Comparison of ENCODE assay signal across 3 fruit fly cellular contexts in the genomic region with DNA sequence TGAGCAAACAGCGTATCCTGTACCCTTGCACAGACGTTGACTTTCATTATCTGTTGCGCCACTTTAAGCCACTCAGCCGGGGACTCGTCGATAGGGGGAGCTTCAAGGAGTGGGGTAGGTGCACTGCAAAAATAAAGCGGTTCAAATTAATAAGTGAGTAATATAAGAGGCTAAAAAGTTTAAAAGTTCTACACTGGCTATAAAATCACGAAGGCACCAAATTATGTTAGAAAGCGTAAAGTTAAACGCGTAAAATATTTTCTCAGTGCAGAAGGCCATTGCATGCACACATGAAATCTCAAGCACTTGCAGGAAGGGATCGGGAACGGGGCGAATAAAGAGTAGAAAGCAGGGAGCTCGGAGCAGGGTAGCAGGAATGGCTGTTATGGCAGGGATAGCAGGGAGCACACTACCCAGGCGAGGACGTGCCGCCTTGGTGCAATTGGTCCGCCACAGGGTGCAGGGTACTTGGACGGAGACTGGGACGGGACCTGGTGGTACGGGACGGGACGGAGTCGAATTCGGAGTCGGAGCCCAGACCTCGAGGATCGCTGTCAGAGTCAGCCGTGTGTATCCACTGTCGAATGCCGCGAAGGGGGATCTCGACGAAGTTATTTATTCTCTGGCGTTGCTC.
TF ChIP-seq lines count a peak whose summit lies in the region.

No protein-coding gene starts in this region.

TF ChIP-seq in whole organism, embryonic, 481 proteins besides CTCF, POLR2A, EP300 and RAD21 (continued from another document and continues in another):
- TF ChIP-seq HHEX (GFP tag; optimal IDR thresholded peaks at IDR 0.05; lab: Kevin White, UChicago) = no peak
- TF ChIP-seq CG11247 (GFP tag; IDR thresholded peaks at IDR 0.05; lab: Robert Waterston, UW) = no peak
- peak; percentile 24 for TF ChIP-seq Med (GFP tag; lab: Kevin White, UChicago)
- no peak for TF ChIP-seq rib (GFP tag; IDR thresholded peaks at IDR 0.05; lab: Robert Waterston, UW)
- TF ChIP-seq CG8089 (GFP tag; optimal IDR thresholded peaks at IDR 0.05; lab: Kevin White, UChicago) = no peak
- no peak for TF ChIP-seq CG7556 (GFP tag; optimal IDR thresholded peaks at IDR 0.05; lab: Kevin White, UChicago)
- peak; percentile 16 for TF ChIP-seq phol (tag; optimal IDR thresholded peaks at IDR 0.05; lab: Kevin White, UChicago)
- no peak for TF ChIP-seq CG1792 (GFP tag; optimal IDR thresholded peaks at IDR 0.05; lab: Kevin White, UChicago)
- TF ChIP-seq CG16815 (GFP tag; optimal IDR thresholded peaks at IDR 0.05; lab: Kevin White, UChicago) = peak; percentile 25
- TF ChIP-seq zfh1 (GFP tag; IDR thresholded peaks at IDR 0.05; lab: Robert Waterston, UW) = 0 out of 3 replicates have a peak, but pooled peaks have one; percentile 29
- no peak for TF ChIP-seq gsb-n (tag; optimal IDR thresholded peaks at IDR 0.05; lab: Kevin White, UChicago)
- peak; percentile 65 for TF ChIP-seq dmrt11E (tag; optimal IDR thresholded peaks at IDR 0.05; lab: Kevin White, UChicago)
- TF ChIP-seq trh (GFP tag; optimal IDR thresholded peaks at IDR 0.05; lab: Kevin White, UChicago) = no peak
- no peak for TF ChIP-seq NfI (GFP tag; optimal IDR thresholded peaks at IDR 0.05; lab: Kevin White, UChicago)
- no peak for TF ChIP-seq org-1 (GFP tag; optimal IDR thresholded peaks at IDR 0.05; lab: Kevin White, UChicago)
- no peak for TF ChIP-seq CG4730 (GFP tag; IDR thresholded peaks at IDR 0.05; lab: Robert Waterston, UW)
- no peak for TF ChIP-seq sisA (GFP tag; IDR thresholded peaks at IDR 0.05; lab: Robert Waterston, UW)
- no peak for TF ChIP-seq D19A (tag; optimal IDR thresholded peaks at IDR 0.05; lab: Kevin White, UChicago)
- TF ChIP-seq eve (GFP tag; optimal IDR thresholded peaks at IDR 0.05; lab: Kevin White, UChicago) = no peak
- no peak for TF ChIP-seq D (optimal IDR thresholded peaks at IDR 0.05; lab: Kevin White, UChicago)
- TF ChIP-seq D (GFP tag; optimal IDR thresholded peaks at IDR 0.05; lab: Kevin White, UChicago) = peak; percentile 26
- peak; percentile 30 for TF ChIP-seq gem (tag; optimal IDR thresholded peaks at IDR 0.05; lab: Kevin White, UChicago)
- peak; percentile 48 for TF ChIP-seq CG10979 (tag; optimal IDR thresholded peaks at IDR 0.05; lab: Kevin White, UChicago)
- TF ChIP-seq CG9727 (GFP tag; optimal IDR thresholded peaks at IDR 0.05; lab: Kevin White, UChicago) = peak; percentile 37
- peak; percentile 7 to 49 for TF ChIP-seq bsh (GFP tag; optimal IDR thresholded peaks at IDR 0.05; lab: Kevin White, UChicago)
- no peak for TF ChIP-seq stc (GFP tag; IDR thresholded peaks at IDR 0.05; lab: Robert Waterston, UW)
- no peak for TF ChIP-seq hb (GFP tag; IDR thresholded peaks at IDR 0.05; lab: Robert Waterston, UW; ENCODE audit: partially characterized antibody)
- TF ChIP-seq corto (GFP tag; optimal IDR thresholded peaks at IDR 0.05; lab: Kevin White, UChicago) = peak; percentile 91
- 0 out of 2 replicates have a peak, but pooled peaks have one; percentile 11 for TF ChIP-seq sim (GFP tag; IDR thresholded peaks at IDR 0.05; lab: Robert Waterston, UW)
- TF ChIP-seq sens (GFP tag; lab: Kevin White, UChicago) = peak; percentile 73
- TF ChIP-seq CG8765 (GFP tag; IDR thresholded peaks at IDR 0.05; lab: Robert Waterston, UW) = no peak
- TF ChIP-seq CG18262 (tag; optimal IDR thresholded peaks at IDR 0.05; lab: Kevin White, UChicago) = peak; percentile 45
- peak; percentile 26 for TF ChIP-seq CG1603 (tag; optimal IDR thresholded peaks at IDR 0.05; lab: Kevin White, UChicago)
- TF ChIP-seq CG18619 (GFP tag; optimal IDR thresholded peaks at IDR 0.05; lab: Kevin White, UChicago) = no peak
- no peak for TF ChIP-seq lab (GFP tag; optimal IDR thresholded peaks at IDR 0.05; lab: Kevin White, UChicago)
- peak; percentile 35 for TF ChIP-seq CG2712 (tag; optimal IDR thresholded peaks at IDR 0.05; lab: Kevin White, UChicago)
- TF ChIP-seq pum (GFP tag; optimal IDR thresholded peaks at IDR 0.05; lab: Kevin White, UChicago) = peak; percentile 1
- no peak for TF ChIP-seq prd (optimal IDR thresholded peaks at IDR 0.05; lab: Kevin White, UChicago)
- peak; percentile 23; the same call in 1 of the 3 replicates for TF ChIP-seq prd (GFP tag; IDR thresholded peaks at IDR 0.05; lab: Robert Waterston, UW)
- peak; percentile 4 for TF ChIP-seq az2 (GFP tag; optimal IDR thresholded peaks at IDR 0.05; lab: Kevin White, UChicago)
- TF ChIP-seq CG4424 (GFP tag; optimal IDR thresholded peaks at IDR 0.05; lab: Kevin White, UChicago) = peak; percentile 32
- TF ChIP-seq ara (GFP tag; IDR thresholded peaks at IDR 0.05; lab: Robert Waterston, UW) = peak; percentile 55; the same call in 1 of the 2 replicates

TF ChIP-seq in whole organism, prepupa, 60 proteins besides CTCF, POLR2A, EP300 and RAD21 (continued from another document):
- TF ChIP-seq Ets96B (tag; optimal IDR thresholded peaks at IDR 0.05; lab: Kevin White, UChicago) (peak; percentile 95), lz (GFP tag; optimal IDR thresholded peaks at IDR 0.05; lab: Kevin White, UChicago) (peak; percentile 94), CG34406 (GFP tag; optimal IDR thresholded peaks at IDR 0.05; lab: Kevin White, UChicago) (peak; percentile 82), CG8119 (GFP tag; IDR thresholded peaks at IDR 0.05; lab: Robert Waterston, UW) (peak; percentile 56; the same call in 1 of the 3 replicates), net (GFP tag; optimal IDR thresholded peaks at IDR 0.05; lab: Kevin White, UChicago) (peak; percentile 65), CG15336 (GFP tag; IDR thresholded peaks at IDR 0.05; lab: Robert Waterston, UW) (peak; percentile 24; the same call in 1 of the 2 replicates), Gug (GFP tag; IDR thresholded peaks at IDR 0.05; lab: Robert Waterston, UW) (peak; percentile 57), CG10631 (GFP tag; optimal IDR thresholded peaks at IDR 0.05; lab: Kevin White, UChicago) (peak; percentile 89), Lpt (GFP tag; optimal IDR thresholded peaks at IDR 0.05; lab: Kevin White, UChicago) (peak; percentile 46), CG8319 (GFP tag; optimal IDR thresholded peaks at IDR 0.05; lab: Kevin White, UChicago) (peak; percentile 80), pdm3 (GFP tag; optimal IDR thresholded peaks at IDR 0.05; lab: Kevin White, UChicago) (peak; percentile 84), spab (GFP tag; optimal IDR thresholded peaks at IDR 0.05; lab: Kevin White, UChicago) (peak; percentile 92), achi (GFP tag; optimal IDR thresholded peaks at IDR 0.05; lab: Kevin White, UChicago) (peak; percentile 87), CG11762 (GFP tag; optimal IDR thresholded peaks at IDR 0.05; lab: Kevin White, UChicago; ENCODE audit: insufficient read depth) (peak; percentile 57), CG16779 (tag; optimal IDR thresholded peaks at IDR 0.05; lab: Kevin White, UChicago) (peak; percentile 60), CG8632 (GFP tag; optimal IDR thresholded peaks at IDR 0.05; lab: Kevin White, UChicago) (peak; percentile 79), Eip78C (GFP tag; lab: Kevin White, UChicago) (peak; percentile 97), svp (GFP tag; lab: Kevin White, UChicago) (peak; percentile 98), CG6792 (GFP tag; optimal IDR thresholded peaks at IDR 0.05; lab: Kevin White, UChicago) (peak; percentile 91), CG7368 (GFP tag; optimal IDR thresholded peaks at IDR 0.05; lab: Kevin White, UChicago) (peak; percentile 78), Smox (GFP tag; optimal IDR thresholded peaks at IDR 0.05; lab: Kevin White, UChicago) (peak; percentile 91), OdsH (GFP tag; optimal IDR thresholded peaks at IDR 0.05; lab: Kevin White, UChicago) (peak; percentile 86), CG11294 (GFP tag; IDR thresholded peaks at IDR 0.05; lab: Robert Waterston, UW) (no peak), vri (GFP tag; optimal IDR thresholded peaks at IDR 0.05; lab: Kevin White, UChicago) (peak; percentile 95), Sox102F (GFP tag; optimal IDR thresholded peaks at IDR 0.05; lab: Kevin White, UChicago) (peak; percentile 93), CG3032 (tag; optimal IDR thresholded peaks at IDR 0.05; lab: Kevin White, UChicago) (peak; percentile 92), CG31627 (GFP tag; optimal IDR thresholded peaks at IDR 0.05; lab: Kevin White, UChicago) (peak; percentile 94), CG9139 (GFP tag; optimal IDR thresholded peaks at IDR 0.05; lab: Kevin White, UChicago) (peak; percentile 87), ss (GFP tag; optimal IDR thresholded peaks at IDR 0.05; lab: Kevin White, UChicago) (peak; percentile 91 to 92), Ets21C (GFP tag; optimal IDR thresholded peaks at IDR 0.05; lab: Kevin White, UChicago) (peak; percentile 88), esn (GFP tag; optimal IDR thresholded peaks at IDR 0.05; lab: Kevin White, UChicago) (peak; percentile 95), CG3919 (GFP tag; optimal IDR thresholded peaks at IDR 0.05; lab: Kevin White, UChicago) (peak; percentile 92), CG32006 (GFP tag; optimal IDR thresholded peaks at IDR 0.05; lab: Kevin White, UChicago) (peak; percentile 33), salr (GFP tag; optimal IDR thresholded peaks at IDR 0.05; lab: Kevin White, UChicago) (peak; percentile 63 to 87), Sox15 (GFP tag; optimal IDR thresholded peaks at IDR 0.05; lab: Kevin White, UChicago) (peak; percentile 77), CG6163 (GFP tag; IDR thresholded peaks at IDR 0.05; lab: Robert Waterston, UW) (peak; percentile 92), fkh (GFP tag; optimal IDR thresholded peaks at IDR 0.05; lab: Kevin White, UChicago) (no peak), topi (GFP tag; optimal IDR thresholded peaks at IDR 0.05; lab: Kevin White, UChicago) (peak; percentile 95), fd85E (GFP tag; optimal IDR thresholded peaks at IDR 0.05; lab: Kevin White, UChicago) (peak; percentile 45)
TF ChIP-seq in whole organism, prepupa: peak in this region for 55.

TF ChIP-seq in whole organism, wandering third instar larva, 38 proteins besides CTCF, POLR2A, EP300 and RAD21 (continued from another document):
- TF ChIP-seq CG9705 (GFP tag; optimal IDR thresholded peaks at IDR 0.05; lab: Kevin White, UChicago) = peak; percentile 93
- peak; percentile 95 for TF ChIP-seq Hnf4 (GFP tag; optimal IDR thresholded peaks at IDR 0.05; lab: Kevin White, UChicago)
- TF ChIP-seq Myc (optimal IDR thresholded peaks at IDR 0.05; lab: Kevin White, UChicago) = no peak
- peak; percentile 66 for TF ChIP-seq GATAd (GFP tag; optimal IDR thresholded peaks at IDR 0.05; lab: Kevin White, UChicago)
- peak; percentile 90 for TF ChIP-seq CG32264 (GFP tag; optimal IDR thresholded peaks at IDR 0.05; lab: Kevin White, UChicago)
- TF ChIP-seq Abd-B (GFP tag; optimal IDR thresholded peaks at IDR 0.05; lab: Kevin White, UChicago) = no peak
- no peak for TF ChIP-seq sv (GFP tag; optimal IDR thresholded peaks at IDR 0.05; lab: Kevin White, UChicago)
- TF ChIP-seq OdsH (GFP tag; optimal IDR thresholded peaks at IDR 0.05; lab: Kevin White, UChicago) = peak; percentile 96
- TF ChIP-seq Mio (GFP tag; optimal IDR thresholded peaks at IDR 0.05; lab: Kevin White, UChicago) = peak; percentile 62
- no peak for TF ChIP-seq dl (GFP tag; optimal IDR thresholded peaks at IDR 0.05; lab: Kevin White, UChicago; ENCODE audit: insufficient read depth in 1 of 2, partially characterized antibody in 2 of 2)
- TF ChIP-seq Rel (GFP tag; optimal IDR thresholded peaks at IDR 0.05; lab: Kevin White, UChicago) = peak; percentile 75
- TF ChIP-seq Rel (tag; optimal IDR thresholded peaks at IDR 0.05; lab: Kevin White, UChicago) = peak; percentile 79
- TF ChIP-seq sage (GFP tag; optimal IDR thresholded peaks at IDR 0.05; lab: Kevin White, UChicago) = peak; percentile 91
TF ChIP-seq in whole organism, wandering third instar larva: peak in this region for 25.
